Worm (Caenorhabditis elegans) whole organism, early embryonic: Measurements from ENCODE around the gene smex-1.

ENCODE experiments used
- ama-1 ChIP-seq: fragments of 150-350 bp; optimal IDR thresholded peaks from 2 replicates; lab custom pipeline; 2014
- flt-1 ChIP-seq: fragments of 200-800 bp; sonication (Bioruptor generic); IDR thresholded peaks from 2 replicates; pipeline ENCODE4 v1.3.6; 2022; ENCODE audit warnings: missing genetic modification characterization, missing compliant biosample characterization
- hnd-1 ChIP-seq: sonication (generic microtip); optimal IDR thresholded peaks from 2 replicates; lab custom pipeline; 2016; ENCODE audit warnings: missing genetic modification characterization, missing compliant biosample characterization
- pes-1 ChIP-seq: fragments of 200-800 bp; sonication (Bioruptor generic); IDR thresholded peaks from 2 replicates; pipeline ENCODE4 v1.3.6; 2022; ENCODE audit warnings: missing genetic modification reagents, missing genetic modification characterization, missing compliant biosample characterization
- scrt-1 ChIP-seq: fragments of 200-800 bp; sonication (Bioruptor generic); IDR thresholded peaks from 2 replicates; pipeline ENCODE4 v1.3.6; 2022; ENCODE audit warnings: missing genetic modification characterization, missing compliant biosample characterization

DNA sequence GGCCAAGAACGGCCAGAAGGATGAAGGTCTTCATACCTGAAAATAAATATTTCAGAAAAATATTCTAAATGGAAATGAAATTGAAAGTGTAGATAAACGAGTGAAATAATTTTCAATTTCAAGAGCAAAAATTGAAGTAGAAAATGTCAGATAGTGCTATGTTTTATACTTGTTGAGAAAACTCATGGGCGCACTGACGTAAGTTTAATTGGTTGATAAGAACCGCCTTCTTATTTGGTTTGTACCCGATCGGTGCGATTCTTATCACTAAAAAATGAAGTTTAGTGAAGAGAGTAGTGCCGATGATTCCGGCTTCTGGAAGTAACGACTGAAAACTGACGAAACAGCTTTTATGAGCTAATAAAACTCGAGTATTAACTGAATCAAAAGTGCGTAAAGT is 26.9 kb downstream of the smex-1 start, which contains the start of the genes asp-6 and asp-12:
- TF ChIP-seq scrt-1 (GFP tag; lab: Robert Waterston, UW), result no peak
- TF ChIP-seq ama-1 (lab: Kevin White, UChicago), result no peak
- no peak for TF ChIP-seq hnd-1 (tag; lab: Kevin White, UChicago)
- no peak for TF ChIP-seq pes-1 (GFP tag; lab: Robert Waterston, UW)
- no peak for TF ChIP-seq flt-1 (GFP tag; lab: Robert Waterston, UW)
